2 worm cellular contexts compared by ENCODE assay signal in genomic region chrIII:2304149-2304548, ce11.
TF ChIP-seq lines count a peak whose summit lies in the region.

No protein-coding gene starts in this region.

TF ChIP-seq in whole organism, L4 larva, 104 proteins besides CTCF, POLR2A, EP300 and RAD21:
- TF ChIP-seq lin-38 (GFP tag; IDR thresholded peaks at IDR 0.05; lab: Robert Waterston, UW): peak; percentile 47
- TF ChIP-seq arid-1 (GFP tag; conservative IDR thresholded peaks at IDR 0.05; lab: Robert Waterston, UW): no peak
- TF ChIP-seq lin-13 (GFP tag; optimal IDR thresholded peaks at IDR 0.05; lab: Kevin White, UChicago): no peak
- TF ChIP-seq tra-1 (GFP tag; IDR thresholded peaks at IDR 0.05; lab: Robert Waterston, UW): no peak
- no peak for TF ChIP-seq dmd-8 (GFP tag; IDR thresholded peaks at IDR 0.05; lab: Robert Waterston, UW)
- no peak for TF ChIP-seq mep-1 (tag; optimal IDR thresholded peaks at IDR 0.05; lab: Kevin White, UChicago)
- no peak for TF ChIP-seq dve-1 (tag; optimal IDR thresholded peaks at IDR 0.05; lab: Kevin White, UChicago; ENCODE audit: insufficient read depth)
- TF ChIP-seq spr-3 (GFP tag; optimal IDR thresholded peaks at IDR 0.05; lab: Kevin White, UChicago): no peak
- TF ChIP-seq rbr-2 (tag; optimal IDR thresholded peaks at IDR 0.05; lab: Kevin White, UChicago): no peak
TF ChIP-seq in whole organism, L4 larva: peak in this region for 1.

TF ChIP-seq in whole organism, young adult, 124 proteins besides CTCF, POLR2A, EP300 and RAD21:
- 0 out of 2 replicates have a peak, but pooled peaks have one; percentile 41 for TF ChIP-seq lin-26 (GFP tag; IDR thresholded peaks at IDR 0.05; lab: Robert Waterston, UW)
- TF ChIP-seq ztf-26 (tag; optimal IDR thresholded peaks at IDR 0.05; lab: Kevin White, UChicago): no peak
- TF ChIP-seq F23B12.7 (tag; optimal IDR thresholded peaks at IDR 0.05; lab: Kevin White, UChicago; ENCODE audit: insufficient read depth): no peak
- peak; percentile 32 for TF ChIP-seq rpc-1 (optimal IDR thresholded peaks at IDR 0.05; lab: Kevin White, UChicago)
- TF ChIP-seq rpc-1 (tag; optimal IDR thresholded peaks at IDR 0.05; lab: Kevin White, UChicago): peak; percentile 73
- TF ChIP-seq D2030.7 (GFP tag; IDR thresholded peaks at IDR 0.05; lab: Robert Waterston, UW): peak; percentile 25; the same call in 1 of the 2 replicates
- TF ChIP-seq die-1 (tag; optimal IDR thresholded peaks at IDR 0.05; lab: Kevin White, UChicago): peak; percentile 47
- no peak for TF ChIP-seq lag-1 (GFP tag; IDR thresholded peaks at IDR 0.05; lab: Robert Waterston, UW)
- TF ChIP-seq attf-5 (GFP tag; optimal IDR thresholded peaks at IDR 0.05; lab: Kevin White, UChicago): no peak
- no peak for TF ChIP-seq T07F8.4 (tag; optimal IDR thresholded peaks at IDR 0.05; lab: Kevin White, UChicago)
- no peak for TF ChIP-seq pbrm-1 (GFP tag; IDR thresholded peaks at IDR 0.05; lab: Robert Waterston, UW)
- no peak for TF ChIP-seq dox-1 (GFP tag; IDR thresholded peaks at IDR 0.05; lab: Robert Waterston, UW)
- no peak for TF ChIP-seq C06A6.2 (GFP tag; conservative IDR thresholded peaks at IDR 0.05; lab: Robert Waterston, UW)
- peak; percentile 85 for TF ChIP-seq tbp1 (GFP tag; optimal IDR thresholded peaks at IDR 0.05; lab: Kevin White, UChicago)
- TF ChIP-seq B0261.1 (tag; optimal IDR thresholded peaks at IDR 0.05; lab: Kevin White, UChicago): peak; percentile 43
TF ChIP-seq in whole organism, young adult: peak in this region for 6.
